Worm (Caenorhabditis elegans) whole organism, L1 larva: Measurements from ENCODE around the gene ZK1128.7.

Experiments
- C34B4.2 ChIP-seq: sonication (generic microtip); optimal IDR thresholded peaks from 2 replicates; lab custom pipeline; 2017; ENCODE audit warnings: mild to moderate bottlenecking, missing genetic modification characterization, missing compliant biosample characterization
- Y116A8C.19 ChIP-seq: sonication (generic microtip); optimal IDR thresholded peaks from 2 replicates; lab custom pipeline; 2016; ENCODE audit warnings: missing compliant biosample characterization, missing genetic modification characterization, borderline replicate concordance
- alr-1 ChIP-seq: fragments of 200-800 bp; sonication (Bioruptor generic); optimal IDR thresholded peaks from 2 replicates; lab custom pipeline; 2018; ENCODE audit warnings: borderline replicate concordance, mild to moderate bottlenecking, missing genetic modification characterization, missing compliant biosample characterization
- aly-2 ChIP-seq: fragments of 150-350 bp; optimal IDR thresholded peaks from 2 replicates; lab custom pipeline; 2014; ENCODE audit warnings: missing biosample characterization, missing genetic modification characterization
- ama-1 ChIP-seq: fragments of 150-350 bp; optimal IDR thresholded peaks from 2 replicates; lab custom pipeline; 2014
- ceh-8 ChIP-seq: fragments of 200-800 bp; sonication (Bioruptor generic); optimal IDR thresholded peaks from 2 replicates; lab custom pipeline; 2018; ENCODE audit warnings: mild to moderate bottlenecking, missing genetic modification characterization, moderate library complexity, missing compliant biosample characterization
- ces-1 ChIP-seq: fragments of 150-350 bp; optimal IDR thresholded peaks from 2 replicates; lab custom pipeline; 2014; ENCODE audit warnings: missing biosample characterization, missing genetic modification reagents, missing genetic modification characterization
- dsc-1 ChIP-seq: sonication (generic microtip); optimal IDR thresholded peaks from 2 replicates; lab custom pipeline; 2016; ENCODE audit warnings: mild to moderate bottlenecking, missing genetic modification characterization, missing compliant biosample characterization
- efl-1 ChIP-seq, 4 experiments: fragments of 150-350 bp; optimal IDR thresholded peaks in 3 of 4; peaks in 1 of 4; 1 replicate in 1 of 4; 2 replicates in 3 of 4; lab custom pipeline; 2014; ENCODE audit warnings: missing biosample characterization in 2 of 4, missing genetic modification characterization in 2 of 4, missing genetic modification reagents in 2 of 4
- efl-3 ChIP-seq: fragments of 200-800 bp; sonication (Bioruptor generic); optimal IDR thresholded peaks from 2 replicates; lab custom pipeline; 2018; ENCODE audit warnings: mild to moderate bottlenecking, missing genetic modification characterization, missing compliant biosample characterization
- egl-13 ChIP-seq: sonication (generic microtip); optimal IDR thresholded peaks from 2 replicates; lab custom pipeline; 2016; ENCODE audit warnings: missing genotype, missing genetic modification reagents, missing genetic modification characterization, missing compliant biosample characterization
- egl-27 ChIP-seq, 2 experiments: fragments of 150-350 bp in 1 of 2; sonication (generic microtip); optimal IDR thresholded peaks; 3 replicates each; lab custom pipeline; 2017 to 2018; ENCODE audit warnings: missing biosample characterization in 2 of 2, missing genetic modification characterization in 2 of 2, missing genetic modification reagents in 2 of 2
- elt-3 ChIP-seq, 6 experiments: fragments of 150-350 bp in 1 of 6; sonication (generic microtip); optimal IDR thresholded peaks; 2 replicates each; lab custom pipeline; 2017 to 2018; ENCODE audit warnings: missing biosample characterization in 6 of 6, missing genetic modification characterization in 6 of 6, inconsistent platforms in 1 of 6
- ets-5 ChIP-seq: fragments of 200-800 bp; sonication (Bioruptor generic); IDR thresholded peaks from 2 replicates; pipeline ENCODE4 v1.3.6; 2022; ENCODE audit warnings: missing genetic modification characterization, missing compliant biosample characterization
- fkh-10 ChIP-seq: sonication (generic microtip); optimal IDR thresholded peaks from 2 replicates; lab custom pipeline; 2017; ENCODE audit warnings: missing biosample characterization, missing genetic modification reagents, missing genetic modification characterization
- fos-1 ChIP-seq: fragments of 150-350 bp; optimal IDR thresholded peaks from 2 replicates; lab custom pipeline; 2014; ENCODE audit warnings: missing biosample characterization, missing genetic modification characterization
- grh-1 ChIP-seq: fragments of 200-800 bp; sonication (Bioruptor generic); IDR thresholded peaks from 2 replicates; pipeline ENCODE4 v1.3.6; 2022; ENCODE audit warnings: missing genetic modification reagents, missing genetic modification characterization, missing compliant biosample characterization
- irx-1 ChIP-seq: sonication (generic microtip); optimal IDR thresholded peaks from 2 replicates; lab custom pipeline; 2016; ENCODE audit warnings: missing genetic modification characterization, missing compliant biosample characterization
- lin-13 ChIP-seq: fragments of 150-350 bp; optimal IDR thresholded peaks from 2 replicates; lab custom pipeline; 2014; ENCODE audit warnings: missing biosample characterization, missing genetic modification reagents, missing genetic modification characterization
- lin-14 ChIP-seq: fragments of 200-800 bp; sonication (Bioruptor generic); optimal IDR thresholded peaks from 2 replicates; lab custom pipeline; 2018; ENCODE audit warnings: mild to moderate bottlenecking, missing genetic modification characterization, moderate library complexity, missing compliant biosample characterization
- lin-15B ChIP-seq: fragments of 150-350 bp; sonication (generic microtip); optimal IDR thresholded peaks from 3 replicates; lab custom pipeline; 2014; ENCODE audit warnings: missing biosample characterization, missing genetic modification characterization
- lir-3 ChIP-seq: sonication (generic microtip); optimal IDR thresholded peaks from 2 replicates; lab custom pipeline; 2016; ENCODE audit warnings: mild to moderate bottlenecking, missing genetic modification characterization, moderate library complexity, missing compliant biosample characterization; ENCODE audit not compliant: poor library complexity
- mab-9 ChIP-seq: fragments of 200-800 bp; sonication (Bioruptor generic); IDR thresholded peaks from 2 replicates; pipeline ENCODE4 v1.3.6; 2022; ENCODE audit warnings: missing genetic modification reagents, missing genetic modification characterization, missing compliant biosample characterization
- mdl-1 ChIP-seq, 2 experiments: fragments of 150-350 bp; optimal IDR thresholded peaks; 2 replicates each; lab custom pipeline; 2014 to 2017; ENCODE audit warnings: missing biosample characterization in 2 of 2, missing genetic modification characterization in 2 of 2, inconsistent platforms in 1 of 2
- mep-1 ChIP-seq: fragments of 150-350 bp; optimal IDR thresholded peaks from 2 replicates; lab custom pipeline; 2014; ENCODE audit warnings: missing biosample characterization, missing genetic modification characterization
- nhr-12 ChIP-seq: sonication (generic microtip); optimal IDR thresholded peaks from 2 replicates; lab custom pipeline; 2017; ENCODE audit warnings: missing biosample characterization, missing genetic modification characterization
- nhr-237 ChIP-seq: fragments of 150-350 bp; optimal IDR thresholded peaks from 2 replicates; lab custom pipeline; 2014; ENCODE audit warnings: missing biosample characterization, missing genetic modification characterization
- nhr-28 ChIP-seq: fragments of 150-350 bp; optimal IDR thresholded peaks from 2 replicates; lab custom pipeline; 2014; ENCODE audit warnings: missing biosample characterization, missing genetic modification characterization
- nhr-47 ChIP-seq: sonication (generic microtip); optimal IDR thresholded peaks from 2 replicates; lab custom pipeline; 2016; ENCODE audit warnings: mild to moderate bottlenecking, missing genetic modification characterization, moderate library complexity, missing compliant biosample characterization
- nhr-71 ChIP-seq: sonication (generic microtip); optimal IDR thresholded peaks from 2 replicates; lab custom pipeline; 2016; ENCODE audit warnings: mild to moderate bottlenecking, missing genetic modification characterization, moderate library complexity, missing compliant biosample characterization
- nhr-76 ChIP-seq: sonication (generic microtip); optimal IDR thresholded peaks from 2 replicates; lab custom pipeline; 2017; ENCODE audit warnings: missing biosample characterization, missing genetic modification characterization
- nhr-77 ChIP-seq: fragments of 150-350 bp; optimal IDR thresholded peaks from 2 replicates; lab custom pipeline; 2014; ENCODE audit warnings: missing biosample characterization, missing genetic modification characterization
- pag-3 ChIP-seq: sonication (generic microtip); optimal IDR thresholded peaks from 2 replicates; lab custom pipeline; 2017; ENCODE audit warnings: missing genetic modification characterization, mild to moderate bottlenecking, missing compliant biosample characterization, antibody characterized with exemption, borderline replicate concordance; ENCODE audit not compliant: insufficient read depth
- pax-3 ChIP-seq: fragments of 200-800 bp; sonication (Bioruptor generic); optimal IDR thresholded peaks from 2 replicates; lab custom pipeline; 2018; ENCODE audit warnings: mild to moderate bottlenecking, missing genetic modification characterization, moderate library complexity, missing compliant biosample characterization
- pqm-1 ChIP-seq: sonication (generic microtip); optimal IDR thresholded peaks from 3 replicates; lab custom pipeline; 2017; ENCODE audit warnings: missing biosample characterization, missing genetic modification characterization
- rnt-1 ChIP-seq: sonication (generic microtip); optimal IDR thresholded peaks from 2 replicates; lab custom pipeline; 2016; ENCODE audit warnings: mild to moderate bottlenecking, missing genetic modification characterization, moderate library complexity, missing compliant biosample characterization
- skn-1 ChIP-seq: fragments of 150-350 bp; optimal IDR thresholded peaks from 2 replicates; lab custom pipeline; 2014; ENCODE audit warnings: missing biosample characterization, missing genetic modification characterization
- snpc-4 ChIP-seq: fragments of 150-350 bp; optimal IDR thresholded peaks from 2 replicates; lab custom pipeline; 2014; ENCODE audit warnings: missing biosample characterization, missing genetic modification characterization
- snu-23 ChIP-seq: sonication (generic microtip); optimal IDR thresholded peaks from 2 replicates; lab custom pipeline; 2016; ENCODE audit warnings: missing genetic modification characterization, missing compliant biosample characterization
- sup-37 ChIP-seq: fragments of 200-800 bp; sonication (Bioruptor generic); optimal IDR thresholded peaks from 2 replicates; lab custom pipeline; 2018; ENCODE audit warnings: mild to moderate bottlenecking, missing genetic modification characterization, missing compliant biosample characterization
- swsn-7 ChIP-seq: sonication (generic microtip); optimal IDR thresholded peaks from 2 replicates; lab custom pipeline; 2016; ENCODE audit warnings: missing genetic modification characterization, missing compliant biosample characterization
- tlp-1 ChIP-seq: fragments of 150-350 bp; optimal IDR thresholded peaks from 2 replicates; lab custom pipeline; 2014; ENCODE audit warnings: missing biosample characterization, missing genetic modification characterization
- unc-130 ChIP-seq: fragments of 150-350 bp; optimal IDR thresholded peaks from 2 replicates; lab custom pipeline; 2017; ENCODE audit warnings: missing biosample characterization, missing genetic modification characterization, inconsistent platforms
- unc-30 ChIP-seq: sonication (generic microtip); optimal IDR thresholded peaks from 2 replicates; lab custom pipeline; 2017; ENCODE audit warnings: missing biosample characterization, missing genetic modification characterization
- unc-62 ChIP-seq: fragments of 150-350 bp; optimal IDR thresholded peaks from 2 replicates; lab custom pipeline; 2014; ENCODE audit warnings: missing biosample characterization, missing genetic modification reagents, missing genetic modification characterization
- unc-86 ChIP-seq: sonication (generic microtip); optimal IDR thresholded peaks from 2 replicates; lab custom pipeline; 2016; ENCODE audit warnings: missing genetic modification characterization, missing compliant biosample characterization
- unc-98 ChIP-seq: fragments of 200-800 bp; sonication (Bioruptor generic); IDR thresholded peaks from 2 replicates; pipeline ENCODE4 v1.3.6; 2022; ENCODE audit warnings: missing genetic modification characterization, missing compliant biosample characterization
- vab-15 ChIP-seq: sonication (generic microtip); optimal IDR thresholded peaks from 2 replicates; lab custom pipeline; 2017; ENCODE audit warnings: missing genotype, mild to moderate bottlenecking, missing genetic modification characterization, missing compliant biosample characterization
- xbp-1 ChIP-seq: sonication (generic microtip); optimal IDR thresholded peaks from 2 replicates; lab custom pipeline; 2016; ENCODE audit warnings: missing genetic modification characterization, missing compliant biosample characterization
- zag-1 ChIP-seq: fragments of 150-350 bp; optimal IDR thresholded peaks from 2 replicates; lab custom pipeline; 2014; ENCODE audit warnings: missing biosample characterization, missing genetic modification characterization
- zip-4 ChIP-seq: fragments of 200-800 bp; sonication (Bioruptor generic); optimal IDR thresholded peaks from 2 replicates; lab custom pipeline; 2018; ENCODE audit warnings: mild to moderate bottlenecking, missing genetic modification characterization, moderate library complexity, missing compliant biosample characterization
- ztf-4 ChIP-seq: fragments of 150-350 bp; optimal IDR thresholded peaks from 2 replicates; lab custom pipeline; 2014; ENCODE audit warnings: missing biosample characterization, missing genetic modification characterization

The ZK1128.7 gene

DNA sequence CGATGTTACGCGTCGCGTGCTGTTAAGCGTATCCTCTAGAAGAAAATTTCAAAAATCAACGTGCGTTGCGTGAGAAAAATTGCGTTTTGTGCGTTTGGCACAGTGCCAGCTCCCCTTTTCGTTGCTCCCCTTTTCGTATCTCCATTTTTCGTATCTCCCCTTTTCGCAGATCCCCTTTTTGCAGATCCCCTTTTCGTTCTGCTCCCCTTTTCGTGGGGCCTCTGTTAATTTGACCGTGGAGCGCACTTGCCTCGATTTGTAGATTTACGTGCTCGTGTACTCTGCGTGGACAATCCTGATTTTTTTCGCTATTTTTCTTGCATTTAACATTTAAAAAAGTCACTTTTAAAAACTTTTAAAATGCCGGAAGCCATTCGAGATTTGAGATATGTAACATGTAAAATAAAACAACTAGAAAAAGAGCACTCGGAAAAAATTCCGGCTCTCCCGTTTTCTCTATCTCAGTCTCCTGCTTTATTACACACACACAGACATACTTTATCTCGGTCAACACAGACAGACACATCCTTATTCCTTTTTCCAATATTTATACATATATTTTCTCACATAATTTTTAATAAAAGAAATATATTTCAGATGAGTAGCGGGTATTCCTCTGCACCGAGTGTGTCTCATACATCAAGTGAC is 13.1 kb upstream of the ZK1128.7 start, which contains the start of gene ttll-4 (continued):
- TF ChIP-seq nhr-76 (tag; lab: Kevin White, UChicago), result no peak
- TF ChIP-seq elt-3 (tag; optimal IDR thresholded peaks at IDR 0.05; lab: Kevin White, UChicago), result no peak
- TF ChIP-seq fkh-10 (GFP tag; lab: Kevin White, UChicago), result peak; percentile 48
- no peak for TF ChIP-seq nhr-28 (tag; lab: Kevin White, UChicago)
- no peak for TF ChIP-seq sup-37 (GFP tag; lab: Kevin White, UChicago)
- TF ChIP-seq zip-4 (GFP tag; lab: Kevin White, UChicago), result no peak
- peak; percentile 65 for TF ChIP-seq swsn-7 (tag; lab: Kevin White, UChicago)
- peak; percentile 29 for TF ChIP-seq pax-3
- TF ChIP-seq efl-3, result no peak
- peak; percentile 85 for TF ChIP-seq rnt-1 (tag; lab: Kevin White, UChicago)
- peak; percentile 58; the same call in 1 of the 2 replicates for TF ChIP-seq mab-9 (GFP tag; lab: Robert Waterston, UW)
- TF ChIP-seq dsc-1 (tag; lab: Kevin White, UChicago), result peak; percentile 71
- no peak for TF ChIP-seq nhr-77 (tag; lab: Kevin White, UChicago)
- peak; percentile 58 for TF ChIP-seq snu-23 (GFP tag; lab: Kevin White, UChicago)
- TF ChIP-seq lir-3 (tag; lab: Kevin White, UChicago), result peak; percentile 71
- TF ChIP-seq egl-27 (tag; optimal IDR thresholded peaks at IDR 0.05; lab: Kevin White, UChicago), result no peak
- TF ChIP-seq irx-1 (tag; lab: Kevin White, UChicago), result no peak
- TF ChIP-seq nhr-12, result no peak
- no peak for TF ChIP-seq aly-2 (tag; lab: Kevin White, UChicago)
- TF ChIP-seq ztf-4, result no peak
- peak; percentile 53 for TF ChIP-seq lin-13
- no peak for TF ChIP-seq C34B4.2 (tag; lab: Kevin White, UChicago)
- TF ChIP-seq nhr-71 (tag; lab: Kevin White, UChicago), result peak; percentile 81
- TF ChIP-seq unc-62 (GFP tag; lab: Kevin White, UChicago), result no peak
- no peak for TF ChIP-seq ceh-8 (GFP tag; lab: Kevin White, UChicago)
- TF ChIP-seq unc-86 (tag; lab: Kevin White, UChicago), result peak; percentile 72
- no peak for TF ChIP-seq zag-1 (tag; lab: Kevin White, UChicago)
- TF ChIP-seq lin-14 (GFP tag; lab: Kevin White, UChicago), result peak; percentile 82
- TF ChIP-seq mdl-1 (tag; optimal IDR thresholded peaks at IDR 0.05; lab: Kevin White, UChicago), result no peak
- no peak for TF ChIP-seq unc-30
- no peak for TF ChIP-seq tlp-1 (tag; lab: Kevin White, UChicago)
- TF ChIP-seq grh-1 (GFP tag; lab: Robert Waterston, UW), result no peak
- peak; percentile 64 for TF ChIP-seq lin-15B
- TF ChIP-seq nhr-237 (tag; lab: Kevin White, UChicago), result no peak
- TF ChIP-seq unc-130 (tag; lab: Kevin White, UChicago), result no peak
- peak; percentile 69 to 81 for TF ChIP-seq efl-1 (optimal IDR thresholded peaks at IDR 0.05; lab: Kevin White, UChicago)
- TF ChIP-seq efl-1 (GFP tag; optimal IDR thresholded peaks at IDR 0.05 in 1 of 2; lab: Kevin White, UChicago), result peak; percentile 47 to 80
- no peak for TF ChIP-seq skn-1 (tag; lab: Kevin White, UChicago)
- no peak for TF ChIP-seq snpc-4 (tag; lab: Kevin White, UChicago)
- no peak for TF ChIP-seq pqm-1 (tag; lab: Kevin White, UChicago)
- TF ChIP-seq ets-5, result no peak
- peak; percentile 59 for TF ChIP-seq egl-13
- no peak for TF ChIP-seq Y116A8C.19 (tag; lab: Kevin White, UChicago)
- TF ChIP-seq pag-3 (tag; lab: Kevin White, UChicago), result no peak
- peak; percentile 72 for TF ChIP-seq unc-98
- peak; percentile 72 for TF ChIP-seq nhr-47 (tag; lab: Kevin White, UChicago)
- no peak for TF ChIP-seq mep-1 (tag; lab: Kevin White, UChicago)
- no peak for TF ChIP-seq ces-1 (GFP tag; lab: Kevin White, UChicago)
- no peak for TF ChIP-seq fos-1 (tag; lab: Kevin White, UChicago)
- no peak for TF ChIP-seq ama-1 (lab: Kevin White, UChicago)
- peak; percentile 57 for TF ChIP-seq xbp-1 (tag; lab: Kevin White, UChicago)
- TF ChIP-seq alr-1, result no peak
- TF ChIP-seq vab-15, result peak; percentile 34
